Fruit fly (Drosophila melanogaster) whole organism, embryonic: Measurements from ENCODE around the gene CG6216.

Source experiments
- Ada2b ChIP-seq: fragments of 200-800 bp; sonication (Bioruptor generic); IDR thresholded peaks from 2 replicates; pipeline ENCODE4 v1.3.6; 2022; ENCODE audit warnings: missing biosample characterization, missing genetic modification characterization
- Atf3 ChIP-seq: fragments of 200-800 bp; sonication (Bioruptor generic); optimal IDR thresholded peaks from 3 replicates; lab custom pipeline; 2016; ENCODE audit warnings: missing biosample characterization, missing genetic modification characterization
- Awh ChIP-seq: fragments of 200-800 bp; sonication (Bioruptor generic); IDR thresholded peaks from 2 replicates; pipeline ENCODE4, ENCODE4 v1.3.6; 2022; ENCODE audit warnings: missing biosample characterization, missing genetic modification characterization
- CG10462 ChIP-seq: fragments of 200-800 bp; sonication (Bioruptor generic); optimal IDR thresholded peaks from 2 replicates; lab custom pipeline; 2016; ENCODE audit warnings: missing biosample characterization, missing genetic modification characterization
- CG10565 ChIP-seq: fragments of 200-800 bp; sonication (Bioruptor generic); optimal IDR thresholded peaks from 3 replicates; lab custom pipeline; 2016; ENCODE audit warnings: missing biosample characterization, mild to moderate bottlenecking, missing genetic modification characterization
- CG12769 ChIP-seq: fragments of 200-800 bp; sonication (Bioruptor generic); optimal IDR thresholded peaks from 2 replicates; lab custom pipeline; 2019; ENCODE audit warnings: missing biosample characterization, mild to moderate bottlenecking, missing genetic modification characterization, moderate library complexity
- CG14710 ChIP-seq: fragments of 200-800 bp; sonication (Bioruptor generic); optimal IDR thresholded peaks from 3 replicates; lab custom pipeline; 2019; ENCODE audit warnings: missing biosample characterization, mild to moderate bottlenecking, missing genetic modification characterization, moderate library complexity
- CG16863 ChIP-seq: fragments of 200-800 bp; sonication (Bioruptor generic); optimal IDR thresholded peaks from 3 replicates; lab custom pipeline; 2016; ENCODE audit warnings: missing biosample characterization, missing genetic modification characterization
- CG18619 ChIP-seq: fragments of 200-800 bp; sonication (Bioruptor generic); optimal IDR thresholded peaks from 3 replicates; lab custom pipeline; 2017; ENCODE audit warnings: missing biosample characterization, mild to moderate bottlenecking, missing genetic modification characterization
- CG31224 ChIP-seq: fragments of 200-800 bp; sonication (Bioruptor generic); IDR thresholded peaks from 2 replicates; pipeline ENCODE4 v1.3.6; 2022; ENCODE audit warnings: missing biosample characterization, missing genetic modification characterization
- CG31441 ChIP-seq: fragments of 200-800 bp; sonication (Bioruptor generic); IDR thresholded peaks from 2 replicates; pipeline ENCODE4 v1.3.6; 2022; ENCODE audit warnings: missing biosample characterization, missing genetic modification characterization
- CG3163 ChIP-seq: fragments of 200-800 bp; sonication (Bioruptor generic); optimal IDR thresholded peaks from 3 replicates; lab custom pipeline; 2016; ENCODE audit warnings: missing biosample characterization, missing genetic modification characterization
- CG32772 ChIP-seq: fragments of 200-800 bp; sonication (Bioruptor generic); IDR thresholded peaks from 2 replicates; pipeline ENCODE4 v1.3.6; 2022; ENCODE audit warnings: missing biosample characterization, missing genetic modification characterization
- CG34422 ChIP-seq: fragments of 200-800 bp; sonication (Bioruptor generic); IDR thresholded peaks from 3 replicates; pipeline ENCODE4 v1.3.6; 2022; ENCODE audit warnings: missing biosample characterization, missing genetic modification characterization
- CG4424 ChIP-seq: fragments of 200-800 bp; sonication (Bioruptor generic); optimal IDR thresholded peaks from 3 replicates; lab custom pipeline; 2016; ENCODE audit warnings: missing biosample characterization, missing genetic modification characterization
- CG4854 ChIP-seq: fragments of 200-800 bp; sonication (Bioruptor generic); optimal IDR thresholded peaks from 2 replicates; lab custom pipeline; 2016; ENCODE audit warnings: missing biosample characterization, missing genetic modification characterization, inconsistent platforms
- CG7745 ChIP-seq: fragments of 200-800 bp; sonication (Bioruptor generic); optimal IDR thresholded peaks from 2 replicates; lab custom pipeline; 2018; ENCODE audit warnings: missing biosample characterization, mild to moderate bottlenecking, missing genetic modification characterization, moderate library complexity
- CG7786 ChIP-seq: fragments of 200-800 bp; sonication (Bioruptor generic); optimal IDR thresholded peaks from 2 replicates; lab custom pipeline; 2016; ENCODE audit warnings: missing biosample characterization, missing genetic modification characterization
- CG8290 ChIP-seq, 3 experiments: fragments of 200-800 bp; sonication (Bioruptor generic); optimal IDR thresholded peaks; 2 replicates each; lab custom pipeline; 2016 to 2019; ENCODE audit warnings: missing biosample characterization in 3 of 3, missing genetic modification characterization in 3 of 3, mild to moderate bottlenecking in 2 of 3, moderate library complexity in 1 of 3
- CG9437 ChIP-seq: fragments of 200-800 bp; sonication (Bioruptor generic); optimal IDR thresholded peaks from 2 replicates; lab custom pipeline; 2018; ENCODE audit warnings: missing biosample characterization, mild to moderate bottlenecking, missing genetic modification characterization
- CrebB ChIP-seq: fragments of 200-800 bp; sonication (Bioruptor generic); optimal IDR thresholded peaks from 3 replicates; lab custom pipeline; 2018; ENCODE audit warnings: missing biosample characterization, mild to moderate bottlenecking, missing genetic modification characterization
- D19B ChIP-seq: fragments of 200-800 bp; sonication (Bioruptor generic); optimal IDR thresholded peaks from 2 replicates; lab custom pipeline; 2017; ENCODE audit warnings: missing biosample characterization, mild to moderate bottlenecking, missing genetic modification characterization
- Dref ChIP-seq: fragments of 200-800 bp; sonication (Bioruptor generic); IDR thresholded peaks from 2 replicates; pipeline ENCODE4 v1.3.6; 2022; ENCODE audit warnings: missing biosample characterization, missing genetic modification characterization
- HLH4C ChIP-seq: fragments of 200-800 bp; sonication (Bioruptor generic); IDR thresholded peaks from 3 replicates; pipeline ENCODE4 v1.3.6; 2022; ENCODE audit warnings: missing biosample characterization, missing genetic modification characterization; ENCODE audit not compliant: partially characterized antibody
- Lpt ChIP-seq: fragments of >200 bp; optimal IDR thresholded peaks from 2 replicates; lab custom pipeline; 2018; ENCODE audit warnings: missing biosample characterization, missing genetic modification characterization
- Nf-YB ChIP-seq: fragments of 200-800 bp; sonication (Bioruptor generic); optimal IDR thresholded peaks from 3 replicates; lab custom pipeline; 2019; ENCODE audit warnings: missing biosample characterization, mild to moderate bottlenecking, missing genetic modification characterization, moderate library complexity
- Nf-YC ChIP-seq: fragments of 200-800 bp; optimal IDR thresholded peaks from 3 replicates; lab custom pipeline; 2019; ENCODE audit warnings: missing biosample characterization, mild to moderate bottlenecking, missing genetic modification characterization, moderate library complexity
- NfI ChIP-seq: fragments of 200-800 bp; sonication (Bioruptor generic); optimal IDR thresholded peaks from 3 replicates; lab custom pipeline; 2018; ENCODE audit warnings: missing biosample characterization, mild to moderate bottlenecking, missing genetic modification characterization, moderate library complexity
- Oli ChIP-seq: fragments of 200-800 bp; sonication (Bioruptor generic); optimal IDR thresholded peaks from 2 replicates; lab custom pipeline; 2018; ENCODE audit warnings: missing biosample characterization, mild to moderate bottlenecking, missing genetic modification characterization, moderate library complexity
- Optix ChIP-seq: fragments of 200-800 bp; sonication (Bioruptor generic); IDR thresholded peaks from 3 replicates; pipeline ENCODE4 v1.3.6; 2022; ENCODE audit warnings: missing biosample characterization, missing genetic modification characterization
- PHDP ChIP-seq: fragments of 200-800 bp; sonication (Bioruptor generic); optimal IDR thresholded peaks from 3 replicates; lab custom pipeline; 2018; ENCODE audit warnings: missing biosample characterization, mild to moderate bottlenecking, missing genetic modification characterization, moderate library complexity
- Xbp1 ChIP-seq: fragments of 200-800 bp; sonication (Bioruptor generic); optimal IDR thresholded peaks from 3 replicates; lab custom pipeline; 2016; ENCODE audit warnings: missing biosample characterization, mild to moderate bottlenecking, missing genetic modification characterization
- ato ChIP-seq: fragments of 200-800 bp; sonication (Bioruptor generic); IDR thresholded peaks from 2 replicates; pipeline ENCODE4 v1.3.6; 2022; ENCODE audit warnings: missing biosample characterization, missing genetic modification characterization; ENCODE audit not compliant: partially characterized antibody
- caup ChIP-seq: fragments of 200-800 bp; sonication (Bioruptor generic); optimal IDR thresholded peaks from 3 replicates; lab custom pipeline; 2017; ENCODE audit warnings: missing biosample characterization, mild to moderate bottlenecking, missing genetic modification characterization, moderate library complexity; ENCODE audit not compliant: severe bottlenecking
- dan ChIP-seq: fragments of 200-800 bp; sonication (Bioruptor generic); IDR thresholded peaks from 2 replicates; pipeline ENCODE4 v1.3.6; 2022; ENCODE audit warnings: missing biosample characterization, missing genetic modification characterization
- dimm ChIP-seq: fragments of 200-800 bp; sonication (Bioruptor generic); IDR thresholded peaks from 2 replicates; pipeline ENCODE4 v1.3.6; 2022; ENCODE audit warnings: missing biosample characterization, missing genetic modification characterization
- gce ChIP-seq: fragments of 200-800 bp; sonication (Bioruptor generic); IDR thresholded peaks from 3 replicates; pipeline ENCODE4 v1.3.6; 2022; ENCODE audit warnings: missing biosample characterization, missing genetic modification characterization
- grau ChIP-seq: fragments of 200-800 bp; optimal IDR thresholded peaks from 3 replicates; lab custom pipeline; 2019; ENCODE audit warnings: missing biosample characterization, mild to moderate bottlenecking, missing genetic modification characterization, moderate library complexity
- knrl ChIP-seq: fragments of 200-800 bp; sonication (Bioruptor generic); IDR thresholded peaks from 3 replicates; pipeline ENCODE4 v1.3.6; 2022; ENCODE audit warnings: missing biosample characterization, missing genetic modification characterization; ENCODE audit not compliant: partially characterized antibody
- pros ChIP-seq: fragments of 200-800 bp; sonication (Bioruptor generic); optimal IDR thresholded peaks from 3 replicates; lab custom pipeline; 2019; ENCODE audit warnings: missing biosample characterization, mild to moderate bottlenecking, missing genetic modification characterization, moderate library complexity
- psq ChIP-seq: fragments of 200-800 bp; sonication (Bioruptor generic); optimal IDR thresholded peaks from 2 replicates; lab custom pipeline; 2017; ENCODE audit warnings: missing biosample characterization, missing genetic modification characterization
- pzg ChIP-seq: fragments of 200-800 bp; sonication (Bioruptor generic); optimal IDR thresholded peaks from 3 replicates; lab custom pipeline; 2018; ENCODE audit warnings: missing biosample characterization, mild to moderate bottlenecking, missing genetic modification characterization, moderate library complexity
- shn ChIP-seq: fragments of 200-800 bp; sonication (Bioruptor generic); optimal IDR thresholded peaks from 3 replicates; lab custom pipeline; 2016; ENCODE audit warnings: missing biosample characterization, missing genetic modification characterization
- slp2 ChIP-seq: fragments of 200-800 bp; sonication (Bioruptor generic); optimal IDR thresholded peaks from 2 replicates; lab custom pipeline; 2016; ENCODE audit warnings: missing biosample characterization, missing genetic modification characterization
- stc ChIP-seq: fragments of 200-800 bp; sonication (Bioruptor generic); IDR thresholded peaks from 2 replicates; pipeline ENCODE4 v1.3.6; 2022; ENCODE audit warnings: missing biosample characterization, missing genetic modification characterization
- stwl ChIP-seq: fragments of 200-800 bp; sonication (Bioruptor generic); optimal IDR thresholded peaks from 3 replicates; lab custom pipeline; 2018; ENCODE audit warnings: missing biosample characterization, mild to moderate bottlenecking, missing genetic modification characterization, moderate library complexity
- trh ChIP-seq: fragments of 200-800 bp; sonication (Bioruptor generic); optimal IDR thresholded peaks from 2 replicates; lab custom pipeline; 2016; ENCODE audit warnings: missing biosample characterization, missing genetic modification characterization
- wdn ChIP-seq: fragments of 200-800 bp; sonication (Bioruptor generic); IDR thresholded peaks from 2 replicates; pipeline ENCODE4 v1.3.6; 2022; ENCODE audit warnings: missing biosample characterization, missing genetic modification characterization

The CG6216 gene

dm6 chr3L:11118627-11119395 lies 31.8 kb downstream of the CG6216 start (continued):
- no peak for TF ChIP-seq CG10462
- peak; percentile 54 for TF ChIP-seq CG16863 (GFP tag; lab: Kevin White, UChicago)
- peak; percentile 72 for TF ChIP-seq CG3163 (GFP tag; lab: Kevin White, UChicago)
- peak; percentile 76 for TF ChIP-seq CG18619
- no peak for TF ChIP-seq CG31224
- TF ChIP-seq gce (GFP tag; lab: Robert Waterston, UW), result 0 out of 3 replicates have a peak, but pooled peaks have one; percentile 47
- TF ChIP-seq Nf-YB, result peak; percentile 67
- peak; percentile 91 for TF ChIP-seq CG12769 (tag; lab: Kevin White, UChicago)
- TF ChIP-seq psq (GFP tag; lab: Kevin White, UChicago), result peak; percentile 67
- peak; percentile 52 for TF ChIP-seq slp2 (GFP tag; lab: Kevin White, UChicago)
- TF ChIP-seq caup, result peak; percentile 86
- TF ChIP-seq CG7745 (tag; lab: Kevin White, UChicago), result peak; percentile 81
- TF ChIP-seq Oli (tag; lab: Kevin White, UChicago), result no peak
- peak; percentile 55 for TF ChIP-seq PHDP
- no peak for TF ChIP-seq Lpt (GFP tag; lab: Kevin White, UChicago)
- peak; percentile 67; the same call in 1 of the 2 replicates for TF ChIP-seq Awh (GFP tag; lab: Robert Waterston, UW)
- TF ChIP-seq Ada2b (GFP tag; lab: Robert Waterston, UW), result no peak
- TF ChIP-seq CG9437, result no peak
- peak; percentile 22 for TF ChIP-seq D19B (GFP tag; lab: Kevin White, UChicago)
- TF ChIP-seq ato, result no peak
- peak; percentile 34 for TF ChIP-seq CG4854 (GFP tag; lab: Kevin White, UChicago)
- no peak for TF ChIP-seq dan (GFP tag; lab: Robert Waterston, UW)
- no peak for TF ChIP-seq dimm (GFP tag; lab: Robert Waterston, UW)
- TF ChIP-seq Dref (GFP tag; lab: Robert Waterston, UW), result no peak
- peak; percentile 19 for TF ChIP-seq trh (GFP tag; lab: Kevin White, UChicago)
- peak; percentile 47 for TF ChIP-seq stwl (tag; lab: Kevin White, UChicago)
- TF ChIP-seq wdn (GFP tag; lab: Robert Waterston, UW), result peak; percentile 51; the same call in 1 of the 2 replicates
- peak; percentile 24 for TF ChIP-seq Nf-YC (tag; lab: Kevin White, UChicago)
- no peak for TF ChIP-seq HLH4C
- TF ChIP-seq shn (GFP tag; lab: Kevin White, UChicago), result peak; percentile 58
- TF ChIP-seq CG32772 (GFP tag; lab: Robert Waterston, UW), result no peak
- TF ChIP-seq CG14710, result peak; percentile 65
- peak; percentile 80; the same call in 1 of the 3 replicates for TF ChIP-seq CG34422 (GFP tag; lab: Robert Waterston, UW)
- peak; percentile 88 for TF ChIP-seq CrebB (tag; lab: Kevin White, UChicago)
- peak; percentile 59 for TF ChIP-seq CG7786 (GFP tag; lab: Kevin White, UChicago)
- peak; percentile 58; the same call in 1 of the 2 replicates for TF ChIP-seq stc (GFP tag; lab: Robert Waterston, UW)
- TF ChIP-seq grau, result peak; percentile 38
- TF ChIP-seq NfI, result peak; percentile 65
- TF ChIP-seq pros (GFP tag; lab: Kevin White, UChicago), result peak; percentile 68
- TF ChIP-seq knrl (GFP tag; lab: Robert Waterston, UW), result no peak
- peak; percentile 57; the same call in 1 of the 3 replicates for TF ChIP-seq Optix (GFP tag; lab: Robert Waterston, UW)
- peak; percentile 12 for TF ChIP-seq CG4424 (GFP tag; lab: Kevin White, UChicago)
- TF ChIP-seq CG31441 (GFP tag; lab: Robert Waterston, UW), result peak; percentile 25
- peak; percentile 42 for TF ChIP-seq Atf3 (GFP tag; lab: Kevin White, UChicago)
- peak; percentile 43 for TF ChIP-seq CG8290 (GFP tag; optimal IDR thresholded peaks at IDR 0.05; lab: Kevin White, UChicago)
- TF ChIP-seq CG8290 (tag; optimal IDR thresholded peaks at IDR 0.05; lab: Kevin White, UChicago), result peak; percentile 87 to 88
- peak; percentile 14 for TF ChIP-seq pzg (GFP tag; lab: Kevin White, UChicago)
- no peak for TF ChIP-seq CG10565 (GFP tag; lab: Kevin White, UChicago)
- TF ChIP-seq Xbp1, result peak; percentile 11
